Worm (Caenorhabditis elegans) whole organism, early embryonic: Measurements from ENCODE around the gene inx-3.

Experiments
- B0310.2 ChIP-seq: sonication (generic microtip); optimal IDR thresholded peaks from 2 replicates; lab custom pipeline; 2016; ENCODE audit warnings: mild to moderate bottlenecking, missing genetic modification characterization, missing compliant biosample characterization
- ama-1 ChIP-seq: fragments of 150-350 bp; optimal IDR thresholded peaks from 2 replicates; lab custom pipeline; 2014
- ceh-13 ChIP-seq: fragments of 200-800 bp; sonication (Bioruptor generic); optimal IDR thresholded peaks from 2 replicates; lab custom pipeline; 2018; ENCODE audit warnings: mild to moderate bottlenecking, missing genetic modification characterization, missing compliant biosample characterization
- ceh-36 ChIP-seq: sonication (generic microtip); optimal IDR thresholded peaks from 2 replicates; lab custom pipeline; 2016; ENCODE audit warnings: missing genetic modification characterization, inconsistent platforms, missing compliant biosample characterization
- ets-7 ChIP-seq: sonication (generic microtip); optimal IDR thresholded peaks from 2 replicates; lab custom pipeline; 2016; ENCODE audit warnings: missing genotype, missing genetic modification characterization, missing compliant biosample characterization
- flt-1 ChIP-seq: fragments of 200-800 bp; sonication (Bioruptor generic); IDR thresholded peaks from 2 replicates; pipeline ENCODE4 v1.3.6; 2022; ENCODE audit warnings: missing genetic modification characterization, missing compliant biosample characterization
- hmbx-1 ChIP-seq: sonication (generic microtip); optimal IDR thresholded peaks from 2 replicates; lab custom pipeline; 2016; ENCODE audit warnings: mild to moderate bottlenecking, missing genetic modification characterization, missing compliant biosample characterization
- hmg-4 ChIP-seq: fragments of 200-800 bp; sonication (Bioruptor generic); optimal IDR thresholded peaks from 2 replicates; lab custom pipeline; 2018; ENCODE audit warnings: mild to moderate bottlenecking, missing genetic modification characterization, missing compliant biosample characterization
- sea-1 ChIP-seq: fragments of 200-800 bp; sonication (Bioruptor generic); conservative IDR thresholded peaks from 2 replicates; pipeline ENCODE4 v1.3.6; 2022; ENCODE audit warnings: missing genetic modification characterization, missing compliant biosample characterization
- tbx-37 ChIP-seq: fragments of 200-800 bp; sonication (Bioruptor generic); conservative IDR thresholded peaks from 2 replicates; pipeline ENCODE4 v1.3.6; 2022; ENCODE audit warnings: missing genetic modification reagents, missing genetic modification characterization, missing compliant biosample characterization

DNA sequence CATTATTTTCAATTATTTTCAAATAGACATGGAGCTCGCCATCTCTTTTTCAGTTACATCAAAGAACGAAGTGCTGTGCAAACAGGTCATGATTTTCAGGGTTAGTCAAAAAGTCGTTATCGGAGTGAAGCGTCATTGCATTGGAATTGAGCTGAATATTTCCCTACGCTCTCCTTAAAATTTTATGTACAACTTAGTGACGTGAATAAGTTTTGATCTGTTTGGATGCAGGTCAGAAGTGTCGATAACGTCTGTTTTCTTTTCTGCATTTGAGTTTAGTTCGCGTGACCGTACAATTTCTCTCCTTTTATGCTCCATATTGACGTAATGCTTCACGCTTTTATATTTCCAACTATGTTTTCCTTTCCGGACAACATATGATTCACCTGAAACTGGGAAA lies 29.0 kb downstream of the inx-3 start:
- TF ChIP-seq ama-1 (lab: Kevin White, UChicago) (no peak), hmbx-1 (tag; lab: Kevin White, UChicago) (no peak), flt-1 (GFP tag; lab: Robert Waterston, UW) (no peak), tbx-37 (GFP tag; lab: Robert Waterston, UW) (no peak), ets-7 (tag; lab: Kevin White, UChicago) (no peak), hmg-4 (GFP tag; lab: Kevin White, UChicago) (no peak), ceh-36 (tag; lab: Kevin White, UChicago) (no peak), B0310.2 (tag; lab: Kevin White, UChicago) (no peak), sea-1 (no peak), ceh-13 (GFP tag; lab: Kevin White, UChicago) (no peak)
